Worm (Caenorhabditis elegans) whole organism, L4/young adult: ENCODE results near the gene srt-50.

Source experiments
- dao-5 ChIP-seq: sonication (generic microtip); optimal IDR thresholded peaks from 2 replicates; lab custom pipeline; 2016; ENCODE audit warnings: missing genotype, missing genetic modification characterization, moderate library complexity, missing compliant biosample characterization
- him-1 ChIP-seq: sonication (generic microtip); optimal IDR thresholded peaks from 2 replicates; lab custom pipeline; 2016; ENCODE audit warnings: missing genotype, missing genetic modification reagents, missing genetic modification characterization, missing compliant biosample characterization

- TF ChIP-seq him-1: no peak
- no peak for TF ChIP-seq dao-5 (tag; lab: Kevin White, UChicago)
Observed at ce11 chrIV:15036974-15037373, 37.5 kb upstream of the srt-50 start, which contains the start of gene eef-1B.2.
